Fruit fly (Drosophila melanogaster) whole organism, embryonic: ENCODE results near the gene Iru.

Experiments used
- Awh ChIP-seq: fragments of 200-800 bp; sonication (Bioruptor generic); IDR thresholded peaks from 2 replicates; pipeline ENCODE4, ENCODE4 v1.3.6; 2022; ENCODE audit warnings: missing biosample characterization, missing genetic modification characterization
- CG10462 ChIP-seq: fragments of 200-800 bp; sonication (Bioruptor generic); optimal IDR thresholded peaks from 2 replicates; lab custom pipeline; 2016; ENCODE audit warnings: missing biosample characterization, missing genetic modification characterization
- CG12155 ChIP-seq: fragments of 200-800 bp; sonication (Bioruptor generic); optimal IDR thresholded peaks from 3 replicates; lab custom pipeline; 2016; ENCODE audit warnings: missing biosample characterization, missing genetic modification characterization
- CG12659 ChIP-seq: fragments of 200-800 bp; sonication (Bioruptor generic); optimal IDR thresholded peaks from 3 replicates; lab custom pipeline; 2017; ENCODE audit warnings: mild to moderate bottlenecking, missing biosample characterization, missing genetic modification reagents, missing genetic modification characterization
- CG13287 ChIP-seq: fragments of 200-800 bp; sonication (Bioruptor generic); IDR thresholded peaks from 2 replicates; pipeline ENCODE4 v1.3.6; 2022; ENCODE audit warnings: missing biosample characterization, missing genetic modification characterization; ENCODE audit not compliant: partially characterized antibody
- CG17829 ChIP-seq: fragments of 200-800 bp; optimal IDR thresholded peaks from 2 replicates; lab custom pipeline; 2019; ENCODE audit warnings: missing biosample characterization, mild to moderate bottlenecking, missing genetic modification characterization, moderate library complexity
- CG18619 ChIP-seq: fragments of 200-800 bp; sonication (Bioruptor generic); optimal IDR thresholded peaks from 3 replicates; lab custom pipeline; 2017; ENCODE audit warnings: missing biosample characterization, mild to moderate bottlenecking, missing genetic modification characterization
- CG2116 ChIP-seq: fragments of 200-800 bp; sonication (Bioruptor generic); optimal IDR thresholded peaks from 3 replicates; lab custom pipeline; 2018; ENCODE audit warnings: missing biosample characterization, mild to moderate bottlenecking, missing genetic modification characterization
- CG2129 ChIP-seq: fragments of 200-800 bp; sonication (Bioruptor generic); IDR thresholded peaks from 2 replicates; pipeline ENCODE4 v1.3.6; 2022; ENCODE audit warnings: missing biosample characterization, missing genetic modification characterization; ENCODE audit not compliant: partially characterized antibody
- CG33213 ChIP-seq: fragments of 200-800 bp; sonication (Bioruptor generic); optimal IDR thresholded peaks from 3 replicates; lab custom pipeline; 2016; ENCODE audit warnings: missing biosample characterization, missing genetic modification characterization
- CG34376 ChIP-seq: fragments of 200-800 bp; sonication (Bioruptor generic); optimal IDR thresholded peaks from 2 replicates; lab custom pipeline; 2018; ENCODE audit warnings: missing biosample characterization, mild to moderate bottlenecking, missing genetic modification characterization
- CG4617 ChIP-seq: fragments of 200-800 bp; sonication (Bioruptor generic); optimal IDR thresholded peaks from 3 replicates; lab custom pipeline; 2016; ENCODE audit warnings: missing biosample characterization, missing genetic modification characterization, borderline replicate concordance
- CG6791 ChIP-seq: fragments of 200-800 bp; sonication (Bioruptor generic); IDR thresholded peaks from 3 replicates; pipeline ENCODE4 v1.3.6; 2022; ENCODE audit warnings: missing biosample characterization, missing genetic modification characterization; ENCODE audit not compliant: partially characterized antibody
- CG8290 ChIP-seq, 3 experiments: fragments of 200-800 bp; sonication (Bioruptor generic); optimal IDR thresholded peaks; 2 replicates each; lab custom pipeline; 2016 to 2019; ENCODE audit warnings: missing biosample characterization in 3 of 3, missing genetic modification characterization in 3 of 3, mild to moderate bottlenecking in 2 of 3, moderate library complexity in 1 of 3
- CG8478 ChIP-seq: fragments of >200 bp; optimal IDR thresholded peaks from 2 replicates; lab custom pipeline; 2018
- CG9797 ChIP-seq: fragments of 200-800 bp; sonication (Bioruptor generic); optimal IDR thresholded peaks from 3 replicates; lab custom pipeline; 2018; ENCODE audit warnings: missing biosample characterization, mild to moderate bottlenecking, missing genetic modification characterization
- CTCF ChIP-seq: fragments of 200-800 bp; sonication (Bioruptor generic); optimal IDR thresholded peaks from 2 replicates; lab custom pipeline; 2017; ENCODE audit warnings: missing biosample characterization, mild to moderate bottlenecking, missing genetic modification characterization, moderate library complexity
- CoRest ChIP-seq: fragments of 200-800 bp; sonication (Bioruptor generic); optimal IDR thresholded peaks from 3 replicates; lab custom pipeline; 2018; ENCODE audit warnings: missing biosample characterization, mild to moderate bottlenecking, missing genetic modification characterization, moderate library complexity
- Dll ChIP-seq: fragments of 200-800 bp; sonication (Bioruptor generic); IDR thresholded peaks from 4 replicates; pipeline ENCODE4 v1.3.6; 2022; ENCODE audit warnings: missing biosample characterization, missing genetic modification characterization; ENCODE audit not compliant: partially characterized antibody
- Ets97D ChIP-seq: fragments of 200-800 bp; sonication (Bioruptor generic); optimal IDR thresholded peaks from 3 replicates; lab custom pipeline; 2016; ENCODE audit warnings: missing biosample characterization, missing genetic modification characterization
- HHEX ChIP-seq: fragments of 200-800 bp; sonication (Bioruptor generic); optimal IDR thresholded peaks from 3 replicates; lab custom pipeline; 2017; ENCODE audit warnings: missing biosample characterization, mild to moderate bottlenecking, missing genetic modification characterization, missing genetic modification reagents
- HmgZ ChIP-seq: fragments of 200-800 bp; sonication (Bioruptor generic); optimal IDR thresholded peaks from 2 replicates; lab custom pipeline; 2018; ENCODE audit warnings: missing biosample characterization, mild to moderate bottlenecking, missing genetic modification characterization
- Lhr ChIP-seq: fragments of 200-800 bp; sonication (Bioruptor generic); optimal IDR thresholded peaks from 3 replicates; lab custom pipeline; 2017; ENCODE audit warnings: mild to moderate bottlenecking, missing biosample characterization, missing genetic modification reagents, missing genetic modification characterization
- MBD-R2 ChIP-seq: fragments of 200-800 bp; sonication (Bioruptor generic); IDR thresholded peaks from 2 replicates; pipeline ENCODE4 v1.3.6; 2022; ENCODE audit warnings: missing biosample characterization, missing genetic modification characterization
- Med ChIP-seq: fragments of 200-800 bp; sonication (Bioruptor generic); peaks from one replicate; lab custom pipeline; 2016; ENCODE audit warnings: missing biosample characterization, missing genetic modification characterization, mild to moderate bottlenecking, inconsistent platforms, moderate library complexity
- NC2β ChIP-seq: fragments of 200-800 bp; sonication (Bioruptor generic); optimal IDR thresholded peaks from 2 replicates; lab custom pipeline; 2016; ENCODE audit warnings: missing biosample characterization, missing genetic modification characterization
- NFAT ChIP-seq: fragments of 200-800 bp; sonication (Bioruptor generic); IDR thresholded peaks from 2 replicates; pipeline ENCODE4 v1.3.6; 2022; ENCODE audit warnings: missing biosample characterization, missing genetic modification characterization
- Sin3A ChIP-seq: fragments of >200 bp; optimal IDR thresholded peaks from 2 replicates; lab custom pipeline; 2018
- Trl ChIP-seq, 3 experiments: fragments of >200 bp in 2 of 3; fragments of 200-800 bp in 1 of 3; sonication (Bioruptor generic) in 1 of 3; optimal IDR thresholded peaks; 2 replicates in 1 of 3; 3 replicates in 2 of 3; lab custom pipeline; 2016 to 2017; ENCODE audit warnings: missing biosample characterization in 1 of 3, missing genetic modification characterization in 1 of 3
- YL-1 ChIP-seq: fragments of 200-800 bp; sonication (Bioruptor generic); optimal IDR thresholded peaks from 3 replicates; lab custom pipeline; 2017; ENCODE audit warnings: missing biosample characterization, mild to moderate bottlenecking, missing genetic modification characterization
- cg ChIP-seq: fragments of 200-800 bp; sonication (Bioruptor generic); optimal IDR thresholded peaks from 3 replicates; lab custom pipeline; 2019; ENCODE audit warnings: missing biosample characterization, mild to moderate bottlenecking, missing genetic modification characterization, moderate library complexity
- chinmo ChIP-seq: fragments of 200-800 bp; sonication (Bioruptor generic); IDR thresholded peaks from 4 replicates; pipeline ENCODE4 v1.3.6; 2022; ENCODE audit warnings: missing biosample characterization, missing genetic modification characterization; ENCODE audit not compliant: partially characterized antibody
- dm ChIP-seq: fragments of 200-800 bp; sonication (Bioruptor generic); optimal IDR thresholded peaks from 3 replicates; lab custom pipeline; 2016; ENCODE audit warnings: missing biosample characterization, missing genetic modification characterization
- gfzf ChIP-seq: fragments of 200-800 bp; sonication (Bioruptor generic); optimal IDR thresholded peaks from 2 replicates; lab custom pipeline; 2016; ENCODE audit warnings: missing biosample characterization, mild to moderate bottlenecking, missing genetic modification characterization, moderate library complexity
- grau ChIP-seq: fragments of 200-800 bp; optimal IDR thresholded peaks from 3 replicates; lab custom pipeline; 2019; ENCODE audit warnings: missing biosample characterization, mild to moderate bottlenecking, missing genetic modification characterization, moderate library complexity
- hb ChIP-seq: fragments of 200-800 bp; sonication (Bioruptor generic); IDR thresholded peaks from 3 replicates; pipeline ENCODE4 v1.3.6; 2022; ENCODE audit warnings: missing biosample characterization, missing genetic modification characterization; ENCODE audit not compliant: partially characterized antibody
- hkb ChIP-seq, 2 experiments: fragments of 200-800 bp in 1 of 2; fragments of >200 bp in 1 of 2; sonication (Bioruptor generic) in 1 of 2; IDR thresholded peaks in 1 of 2; optimal IDR thresholded peaks in 1 of 2; 2 replicates each; pipeline versions ENCODE4 v1.3.6 to Lab custom; 2017 to 2022; ENCODE audit warnings: missing biosample characterization in 1 of 2, missing genetic modification characterization in 1 of 2
- jing ChIP-seq: fragments of 200-800 bp; sonication (Bioruptor generic); optimal IDR thresholded peaks from 2 replicates; lab custom pipeline; 2018; ENCODE audit warnings: missing biosample characterization, mild to moderate bottlenecking, missing genetic modification characterization
- ken ChIP-seq: fragments of 200-800 bp; sonication (Bioruptor generic); IDR thresholded peaks from 3 replicates; pipeline ENCODE4 v1.3.6; 2022; ENCODE audit warnings: missing biosample characterization, missing genetic modification characterization
- nau ChIP-seq: fragments of 200-800 bp; sonication (Bioruptor generic); optimal IDR thresholded peaks from 3 replicates; lab custom pipeline; 2017; ENCODE audit warnings: missing biosample characterization, mild to moderate bottlenecking, missing genetic modification characterization, missing genetic modification reagents
- ranshi ChIP-seq: fragments of 200-800 bp; sonication (Bioruptor generic); IDR thresholded peaks from 2 replicates; pipeline ENCODE4 v1.3.6; 2022; ENCODE audit warnings: missing biosample characterization, missing genetic modification characterization
- sens ChIP-seq: fragments of 200-800 bp; sonication (Bioruptor generic); peaks from one replicate; lab custom pipeline; 2016; ENCODE audit warnings: missing biosample characterization, missing genetic modification characterization
- shn ChIP-seq: fragments of 200-800 bp; sonication (Bioruptor generic); optimal IDR thresholded peaks from 3 replicates; lab custom pipeline; 2016; ENCODE audit warnings: missing biosample characterization, missing genetic modification characterization
- sna ChIP-seq: fragments of 200-800 bp; sonication (Bioruptor generic); IDR thresholded peaks from 2 replicates; pipeline ENCODE4 v1.3.6; 2022; ENCODE audit warnings: missing biosample characterization, missing genetic modification characterization; ENCODE audit not compliant: partially characterized antibody
- stwl ChIP-seq: fragments of 200-800 bp; sonication (Bioruptor generic); optimal IDR thresholded peaks from 3 replicates; lab custom pipeline; 2018; ENCODE audit warnings: missing biosample characterization, mild to moderate bottlenecking, missing genetic modification characterization, moderate library complexity
- toy ChIP-seq: fragments of 200-800 bp; sonication (Bioruptor generic); IDR thresholded peaks from 2 replicates; pipeline ENCODE4 v1.3.6; 2022; ENCODE audit warnings: missing biosample characterization, missing genetic modification characterization
- unc-4 ChIP-seq: fragments of 200-800 bp; sonication (Bioruptor generic); IDR thresholded peaks from 2 replicates; pipeline ENCODE4 v1.3.6; 2022; ENCODE audit warnings: missing biosample characterization, missing genetic modification characterization; ENCODE audit not compliant: partially characterized antibody
- vvl ChIP-seq: fragments of 200-800 bp; sonication (Bioruptor generic); IDR thresholded peaks from 2 replicates; pipeline ENCODE4 v1.3.6; 2022; ENCODE audit warnings: missing biosample characterization, missing genetic modification characterization

Iru gene

DNA sequence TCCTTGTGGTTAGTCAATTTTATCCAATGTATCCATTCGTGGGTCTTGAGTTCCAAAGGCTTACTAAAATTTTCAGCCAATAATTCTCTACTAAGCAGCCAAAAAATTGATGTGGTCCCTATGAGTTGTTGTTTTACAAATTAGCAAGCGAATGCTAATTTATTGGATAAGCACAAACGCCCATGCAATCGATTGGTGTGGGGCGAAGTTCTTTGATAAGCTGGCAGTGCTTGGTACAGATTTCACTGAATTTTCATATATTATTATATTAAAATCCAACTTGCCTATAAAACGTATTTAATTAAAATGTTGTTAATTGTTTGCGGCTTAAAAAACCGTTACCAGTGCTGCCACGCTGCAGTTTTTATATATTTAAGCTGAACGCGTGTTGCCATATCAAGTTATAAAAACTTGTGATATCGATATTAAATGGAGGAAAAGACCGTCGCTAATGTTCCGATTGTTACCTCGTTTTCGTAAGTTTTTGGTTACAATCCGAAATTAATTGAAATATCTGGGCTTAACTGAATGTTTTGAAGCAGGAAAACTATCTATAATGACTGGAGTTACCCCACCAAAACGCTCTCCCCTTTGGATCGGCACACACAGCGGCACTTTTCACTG is 2.5 kb upstream of the Iru start, which contains the start of the genes CG31100 and CG11980 (continued):
- no peak for TF ChIP-seq CG8290 (GFP tag; optimal IDR thresholded peaks at IDR 0.05; lab: Kevin White, UChicago)
- no peak for TF ChIP-seq CG8290 (tag; optimal IDR thresholded peaks at IDR 0.05; lab: Kevin White, UChicago)
- peak; percentile 75 for TF ChIP-seq stwl (tag; lab: Kevin White, UChicago)
- peak; percentile 78 for TF ChIP-seq dm (GFP tag; lab: Kevin White, UChicago)
- TF ChIP-seq sens (GFP tag; lab: Kevin White, UChicago): peak; percentile 72
- TF ChIP-seq Sin3A: peak; percentile 13
- peak; percentile 59; the same call in 1 of the 2 replicates for TF ChIP-seq sna (GFP tag; lab: Robert Waterston, UW)
- TF ChIP-seq hkb (optimal IDR thresholded peaks at IDR 0.05; lab: Kevin White, UChicago): no peak
- TF ChIP-seq hkb (GFP tag; IDR thresholded peaks at IDR 0.05; lab: Robert Waterston, UW): no peak
- TF ChIP-seq HHEX (GFP tag; lab: Kevin White, UChicago): no peak
- peak; percentile 53 for TF ChIP-seq CoRest
- TF ChIP-seq shn (GFP tag; lab: Kevin White, UChicago): no peak
- peak; percentile 56 for TF ChIP-seq HmgZ (tag; lab: Kevin White, UChicago)
- TF ChIP-seq CG18619 (GFP tag; lab: Kevin White, UChicago): no peak
- TF ChIP-seq CG17829 (tag; lab: Kevin White, UChicago): peak; percentile 35
- TF ChIP-seq jing (GFP tag; lab: Kevin White, UChicago): no peak
- peak; percentile 89 for TF ChIP-seq CG13287
- TF ChIP-seq CTCF (GFP tag; lab: Kevin White, UChicago): peak; percentile 8
- TF ChIP-seq CG9797 (GFP tag; lab: Kevin White, UChicago): peak; percentile 12
- TF ChIP-seq CG8478: no peak
- no peak for TF ChIP-seq Trl (optimal IDR thresholded peaks at IDR 0.05; lab: Kevin White, UChicago)
- TF ChIP-seq Trl (GFP tag; optimal IDR thresholded peaks at IDR 0.05; lab: Kevin White, UChicago): no peak
- TF ChIP-seq cg: no peak
- peak; percentile 18 for TF ChIP-seq NC2β (GFP tag; lab: Kevin White, UChicago)
- TF ChIP-seq ken: no peak
- peak; percentile 45; the same call in 1 of the 2 replicates for TF ChIP-seq CG2129 (GFP tag; lab: Robert Waterston, UW)
- TF ChIP-seq gfzf (GFP tag; lab: Kevin White, UChicago): peak; percentile 35
- no peak for TF ChIP-seq CG34376
- no peak for TF ChIP-seq CG10462 (GFP tag; lab: Kevin White, UChicago)
- peak; percentile 73 for TF ChIP-seq CG4617
- TF ChIP-seq CG12659 (GFP tag; lab: Kevin White, UChicago): peak; percentile 61
- TF ChIP-seq CG33213: peak; percentile 33
- no peak for TF ChIP-seq NFAT (GFP tag; lab: Robert Waterston, UW)
- TF ChIP-seq ranshi: no peak
- peak; percentile 3 for TF ChIP-seq grau (tag; lab: Kevin White, UChicago)
- no peak for TF ChIP-seq toy (GFP tag; lab: Robert Waterston, UW)
- peak; percentile 60 for TF ChIP-seq Med (GFP tag; lab: Kevin White, UChicago)
- TF ChIP-seq Dll (GFP tag; lab: Robert Waterston, UW): peak; percentile 77
- no peak for TF ChIP-seq Awh (GFP tag; lab: Robert Waterston, UW)
- TF ChIP-seq CG2116: peak; percentile 62
- TF ChIP-seq MBD-R2 (GFP tag; lab: Robert Waterston, UW): peak; percentile 46
- peak; percentile 70 for TF ChIP-seq Lhr (GFP tag; lab: Kevin White, UChicago)
- peak; percentile 83 for TF ChIP-seq unc-4 (GFP tag; lab: Robert Waterston, UW)
- 0 out of 4 replicates have a peak, but pooled peaks have one; percentile 30 for TF ChIP-seq chinmo (GFP tag; lab: Robert Waterston, UW)
- peak; percentile 72; the same call in 2 of the 3 replicates for TF ChIP-seq CG6791
- TF ChIP-seq YL-1 (GFP tag; lab: Kevin White, UChicago): peak; percentile 78
- peak; percentile 8 for TF ChIP-seq CG12155 (GFP tag; lab: Kevin White, UChicago)
- TF ChIP-seq hb (GFP tag; lab: Robert Waterston, UW): 0 out of 3 replicates have a peak, but pooled peaks have one; percentile 14
- no peak for TF ChIP-seq nau
- 0 out of 2 replicates have a peak, but pooled peaks have one; percentile 17 for TF ChIP-seq vvl
- TF ChIP-seq Ets97D (GFP tag; lab: Kevin White, UChicago): peak; percentile 78
